Worm (Caenorhabditis elegans) whole organism, mixed stage, embryonic: ENCODE data around the gene C33B4.2.

ENCODE experiments used
- M03D4.4 ChIP-seq: sonication (generic microtip); optimal IDR thresholded peaks from 2 replicates; lab custom pipeline; 2017; ENCODE audit warnings: mild to moderate bottlenecking, missing genetic modification characterization, missing compliant biosample characterization
- bed-3 ChIP-seq: fragments of 200-800 bp; sonication (Bioruptor generic); optimal IDR thresholded peaks from 3 replicates; lab custom pipeline; 2018; ENCODE audit warnings: mild to moderate bottlenecking, missing genetic modification characterization, moderate library complexity, missing compliant biosample characterization
- blmp-1 ChIP-seq: fragments of 150-350 bp; optimal IDR thresholded peaks from 2 replicates; lab custom pipeline; 2014; ENCODE audit warnings: missing biosample characterization, missing genetic modification characterization
- ceh-39 ChIP-seq: fragments of 150-350 bp; optimal IDR thresholded peaks from 2 replicates; lab custom pipeline; 2014; ENCODE audit warnings: missing biosample characterization, missing genetic modification characterization
- ceh-43 ChIP-seq: fragments of 200-800 bp; sonication (Bioruptor generic); optimal IDR thresholded peaks from 2 replicates; lab custom pipeline; 2018; ENCODE audit warnings: mild to moderate bottlenecking, missing genetic modification characterization, moderate library complexity, missing compliant biosample characterization
- ceh-83 ChIP-seq: fragments of 200-800 bp; sonication (Bioruptor generic); optimal IDR thresholded peaks from 2 replicates; lab custom pipeline; 2018; ENCODE audit warnings: mild to moderate bottlenecking, missing genetic modification characterization, missing compliant biosample characterization
- ces-1 ChIP-seq: fragments of 150-350 bp; optimal IDR thresholded peaks from 2 replicates; lab custom pipeline; 2014; ENCODE audit warnings: missing biosample characterization, missing genetic modification reagents, missing genetic modification characterization
- drap-1 ChIP-seq: fragments of 200-800 bp; sonication (Bioruptor generic); optimal IDR thresholded peaks from 3 replicates; lab custom pipeline; 2018; ENCODE audit warnings: mild to moderate bottlenecking, missing genetic modification characterization, missing compliant biosample characterization
- elt-1 ChIP-seq: sonication (generic microtip); optimal IDR thresholded peaks from 2 replicates; lab custom pipeline; 2017; ENCODE audit warnings: missing genetic modification characterization, mild to moderate bottlenecking, missing compliant biosample characterization, antibody characterized with exemption, moderate library complexity, borderline replicate concordance; ENCODE audit not compliant: insufficient read depth
- elt-3 ChIP-seq: fragments of 150-350 bp; optimal IDR thresholded peaks from 2 replicates; lab custom pipeline; 2014; ENCODE audit warnings: missing biosample characterization, missing genetic modification characterization
- ham-2 ChIP-seq: fragments of 200-800 bp; sonication (Bioruptor generic); optimal IDR thresholded peaks from 2 replicates; lab custom pipeline; 2018; ENCODE audit warnings: mild to moderate bottlenecking, missing genetic modification characterization, missing compliant biosample characterization
- hlh-1 ChIP-seq: fragments of 150-350 bp; optimal IDR thresholded peaks from 2 replicates; lab custom pipeline; 2014; ENCODE audit warnings: missing biosample characterization, missing genetic modification reagents, missing genetic modification characterization
- lin-13 ChIP-seq: fragments of 150-350 bp; optimal IDR thresholded peaks from 2 replicates; lab custom pipeline; 2014; ENCODE audit warnings: missing biosample characterization, missing genetic modification characterization
- lin-32 ChIP-seq: fragments of 200-800 bp; sonication (Bioruptor generic); optimal IDR thresholded peaks from 2 replicates; lab custom pipeline; 2018; ENCODE audit warnings: mild to moderate bottlenecking, missing genetic modification characterization, missing compliant biosample characterization
- lsy-2 ChIP-seq: fragments of 150-350 bp; optimal IDR thresholded peaks from 2 replicates; lab custom pipeline; 2014; ENCODE audit warnings: missing biosample characterization, missing genetic modification characterization
- mab-5 ChIP-seq: fragments of 150-350 bp; optimal IDR thresholded peaks from 2 replicates; lab custom pipeline; 2014; ENCODE audit warnings: missing biosample characterization, missing genetic modification characterization
- mep-1 ChIP-seq: fragments of 150-350 bp; optimal IDR thresholded peaks from 2 replicates; lab custom pipeline; 2017; ENCODE audit warnings: missing biosample characterization, missing genetic modification reagents, missing genetic modification characterization, inconsistent platforms
- mls-2 ChIP-seq: sonication (generic microtip); optimal IDR thresholded peaks from 2 replicates; lab custom pipeline; 2016; ENCODE audit warnings: mild to moderate bottlenecking, missing genetic modification characterization, moderate library complexity, missing compliant biosample characterization
- nhr-12 ChIP-seq: fragments of 150-350 bp; optimal IDR thresholded peaks from 2 replicates; lab custom pipeline; 2014; ENCODE audit warnings: missing biosample characterization, missing genetic modification characterization
- nhr-2 ChIP-seq: fragments of 150-350 bp; optimal IDR thresholded peaks from 2 replicates; lab custom pipeline; 2014; ENCODE audit warnings: missing biosample characterization, missing genetic modification characterization
- nhr-237 ChIP-seq: fragments of 150-350 bp; optimal IDR thresholded peaks from 2 replicates; lab custom pipeline; 2014; ENCODE audit warnings: missing biosample characterization, missing genetic modification characterization
- nhr-28 ChIP-seq: fragments of 150-350 bp; optimal IDR thresholded peaks from 2 replicates; lab custom pipeline; 2014; ENCODE audit warnings: missing biosample characterization, missing genetic modification characterization
- nhr-76 ChIP-seq: sonication (generic microtip); optimal IDR thresholded peaks from 2 replicates; lab custom pipeline; 2017; ENCODE audit warnings: missing biosample characterization, missing genetic modification characterization
- pha-4 ChIP-seq: fragments of 150-350 bp; optimal IDR thresholded peaks from 2 replicates; lab custom pipeline; 2018; ENCODE audit warnings: missing biosample characterization, missing genetic modification reagents, missing genetic modification characterization
- sem-2 ChIP-seq: fragments of 200-800 bp; sonication (Bioruptor generic); optimal IDR thresholded peaks from 2 replicates; lab custom pipeline; 2018; ENCODE audit warnings: mild to moderate bottlenecking, missing genetic modification characterization, missing compliant biosample characterization
- snpc-4 ChIP-seq: fragments of 150-350 bp; optimal IDR thresholded peaks from 2 replicates; lab custom pipeline; 2014; ENCODE audit warnings: missing biosample characterization, missing genetic modification characterization
- sptf-1 ChIP-seq: sonication (generic microtip); optimal IDR thresholded peaks from 2 replicates; lab custom pipeline; 2017; ENCODE audit warnings: mild to moderate bottlenecking, missing genetic modification characterization, moderate library complexity, missing compliant biosample characterization
- tbx-8 ChIP-seq: fragments of 200-800 bp; sonication (Bioruptor generic); optimal IDR thresholded peaks from 2 replicates; lab custom pipeline; 2018; ENCODE audit warnings: mild to moderate bottlenecking, missing genetic modification characterization, moderate library complexity, missing compliant biosample characterization
- unc-120 ChIP-seq: sonication (generic microtip); optimal IDR thresholded peaks from 2 replicates; lab custom pipeline; 2017; ENCODE audit warnings: missing genetic modification characterization, missing compliant biosample characterization; ENCODE audit not compliant: poor library complexity, severe bottlenecking
- unc-39 ChIP-seq: fragments of 150-350 bp; optimal IDR thresholded peaks from 2 replicates; lab custom pipeline; 2014; ENCODE audit warnings: missing biosample characterization, missing genetic modification characterization
- unc-62 ChIP-seq: fragments of 150-350 bp; optimal IDR thresholded peaks from 2 replicates; lab custom pipeline; 2014; ENCODE audit warnings: missing biosample characterization, missing genetic modification reagents, missing genetic modification characterization
- zip-8 ChIP-seq: fragments of 150-350 bp; optimal IDR thresholded peaks from 2 replicates; lab custom pipeline; 2014; ENCODE audit warnings: missing biosample characterization, missing genetic modification characterization
- ztf-11 ChIP-seq: fragments of 150-350 bp; optimal IDR thresholded peaks from 2 replicates; lab custom pipeline; 2014; ENCODE audit warnings: missing biosample characterization, missing genetic modification characterization

The C33B4.2 gene

DNA sequence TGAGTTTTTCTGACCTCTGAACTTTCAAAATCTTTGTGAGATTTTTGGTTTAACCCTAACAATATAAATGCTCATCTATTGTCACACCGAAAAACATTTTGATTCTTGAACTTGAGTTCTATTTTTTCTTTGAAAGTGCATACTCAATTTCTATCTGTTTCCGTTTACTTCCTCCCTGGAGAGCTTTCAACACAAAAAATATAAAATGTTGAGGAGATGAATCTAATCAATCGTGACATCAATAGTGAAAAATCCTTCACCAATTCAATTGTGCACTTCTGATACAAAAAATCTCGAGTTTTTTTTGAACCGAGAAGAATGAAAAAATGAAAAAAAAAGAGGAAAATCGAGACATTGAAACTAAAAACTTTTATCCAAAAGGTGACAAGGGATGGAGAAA, 10.2 kb downstream of the C33B4.2 start:
- TF ChIP-seq ces-1 (GFP tag; lab: Kevin White, UChicago) (peak; percentile 5), drap-1 (GFP tag; lab: Kevin White, UChicago) (no peak), ceh-43 (GFP tag; lab: Kevin White, UChicago) (no peak)

DNA sequence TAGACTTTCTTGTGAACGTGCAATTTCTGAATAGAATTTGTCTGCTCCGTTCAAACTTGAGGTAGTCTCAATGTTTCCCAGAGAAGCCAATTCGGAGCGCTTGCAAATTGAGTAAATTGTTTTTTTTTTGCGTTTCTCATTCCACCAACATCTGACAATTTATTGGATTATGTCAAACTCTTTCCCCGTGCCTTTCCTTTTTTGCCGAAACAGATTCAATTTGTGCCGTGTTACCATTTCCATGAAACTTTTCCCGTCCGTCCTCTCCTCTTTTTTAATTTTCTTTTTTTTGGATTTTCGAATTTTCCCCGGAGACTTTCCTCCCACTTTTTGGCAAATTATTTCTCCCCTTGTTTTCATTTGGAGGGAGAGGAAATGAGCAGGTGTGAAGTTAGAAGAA, 18.5 kb downstream of the C33B4.2 start:
- TF ChIP-seq unc-62 (GFP tag; lab: Kevin White, UChicago) (no peak), ceh-39 (tag; lab: Kevin White, UChicago) (no peak)

DNA sequence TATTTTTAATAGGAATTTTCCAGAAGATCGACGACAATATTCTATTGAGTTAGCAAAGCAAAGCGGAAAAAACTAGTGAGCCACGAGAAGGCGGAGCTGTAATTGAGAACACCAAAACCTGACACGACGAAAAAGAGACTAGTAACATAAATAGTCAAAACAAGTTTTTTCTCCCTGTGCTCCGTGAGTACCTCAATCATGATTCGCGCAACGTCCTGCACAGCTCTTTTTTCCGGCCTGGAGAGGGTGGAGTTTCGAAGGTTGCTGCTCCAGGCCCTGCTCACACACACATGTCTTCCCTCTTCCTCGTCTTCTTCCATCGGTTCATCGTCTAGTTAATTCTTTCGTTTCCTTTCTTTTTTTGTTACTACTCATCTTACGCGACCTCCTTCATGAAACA, 20.3 kb downstream of the C33B4.2 start, which contains the start of gene clh-2:
Gene clh-2, plus strand, starts transcription at position 301 of the 400 bp plus-strand sequence.
- TF ChIP-seq blmp-1 = no peak
- no peak for TF ChIP-seq elt-3 (tag; lab: Kevin White, UChicago)
- TF ChIP-seq sem-2 = no peak
- no peak for TF ChIP-seq unc-62 (GFP tag; lab: Kevin White, UChicago)
- TF ChIP-seq snpc-4 (tag; lab: Kevin White, UChicago) = no peak
- TF ChIP-seq nhr-28 (tag; lab: Kevin White, UChicago) = no peak
- TF ChIP-seq ces-1 (GFP tag; lab: Kevin White, UChicago) = no peak
- TF ChIP-seq lin-13 (tag; lab: Kevin White, UChicago) = no peak

DNA sequence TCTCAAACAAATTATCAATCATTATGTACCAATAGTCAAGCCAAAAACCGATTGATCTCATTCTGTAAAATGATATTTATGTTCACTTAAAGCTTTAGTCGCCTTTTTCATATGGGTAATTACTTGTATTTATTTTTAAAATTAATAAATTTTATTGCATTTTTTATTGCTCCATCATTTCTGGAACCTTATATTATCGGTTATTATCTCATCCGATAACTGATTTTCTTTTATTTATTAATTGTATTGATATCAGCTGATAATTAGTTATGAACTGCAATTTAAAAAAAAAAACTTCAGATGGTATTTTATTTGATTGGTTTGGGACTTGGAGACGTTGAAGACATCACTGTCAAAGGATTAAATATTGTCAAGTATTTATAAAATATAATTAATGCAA, 22.1 kb downstream of the C33B4.2 start, which contains the start of gene dph-5:
Gene dph-5, plus strand, starts transcription at position 301 of the 400 bp plus-strand sequence.
- no peak for TF ChIP-seq lin-13 (tag; lab: Kevin White, UChicago)
- no peak for TF ChIP-seq nhr-12 (tag; lab: Kevin White, UChicago)
- TF ChIP-seq ceh-43 (GFP tag; lab: Kevin White, UChicago) = no peak
- no peak for TF ChIP-seq ces-1 (GFP tag; lab: Kevin White, UChicago)
- TF ChIP-seq nhr-28 (tag; lab: Kevin White, UChicago) = no peak
- TF ChIP-seq nhr-2 = no peak
- no peak for TF ChIP-seq elt-1 (tag; lab: Kevin White, UChicago)
- TF ChIP-seq unc-120 = no peak
- no peak for TF ChIP-seq nhr-237 (tag; lab: Kevin White, UChicago)
- no peak for TF ChIP-seq blmp-1
- TF ChIP-seq nhr-76 (tag; lab: Kevin White, UChicago) = no peak
- no peak for TF ChIP-seq zip-8 (tag; lab: Kevin White, UChicago)
- TF ChIP-seq elt-3 (tag; lab: Kevin White, UChicago) = no peak

DNA sequence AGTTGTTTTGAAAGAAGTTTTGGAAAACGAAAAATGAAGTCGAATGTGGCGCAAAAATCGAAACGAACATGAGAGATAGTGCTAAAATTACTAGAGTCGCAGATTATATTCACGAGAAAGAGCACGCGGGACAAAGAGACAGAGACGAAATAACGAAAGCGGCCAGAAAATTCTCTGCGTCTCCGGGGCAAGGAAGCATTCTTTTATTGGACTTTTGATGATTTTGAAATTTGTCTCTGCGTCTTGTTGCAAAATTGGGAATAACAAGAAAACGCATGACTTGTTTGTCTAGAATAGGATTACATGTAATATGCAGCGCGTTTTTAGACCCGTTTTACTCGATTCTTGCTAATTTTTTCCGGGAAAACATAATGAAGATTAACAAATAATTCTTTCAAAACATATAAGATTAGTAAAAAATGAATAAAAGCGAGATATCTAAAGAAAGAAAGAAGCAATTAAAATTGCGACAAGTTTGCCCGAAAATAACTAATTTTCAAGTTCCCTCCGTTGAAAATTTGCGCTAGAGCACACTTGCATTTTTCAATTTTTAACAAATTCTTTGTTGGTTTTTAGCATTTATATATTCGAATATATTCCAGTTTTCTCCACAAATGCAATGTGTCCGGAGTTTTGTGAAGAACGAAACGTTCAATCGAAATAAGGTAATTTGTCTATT, 23.9 kb downstream of the C33B4.2 start, which contains the start of the genes B0491.6 and pigm-1:
Gene B0491.6, minus strand, starts transcription at position 466 of the 679 bp plus-strand sequence.
Gene pigm-1, plus strand, starts transcription at position 568 of the 679 bp plus-strand sequence.
- TF ChIP-seq ces-1 (GFP tag; lab: Kevin White, UChicago) (peak; percentile 91), pha-4 (tag; lab: Kevin White, UChicago) (peak; percentile 44), snpc-4 (tag; lab: Kevin White, UChicago) (no peak), ham-2 (GFP tag; lab: Kevin White, UChicago) (peak; percentile 62), unc-62 (GFP tag; lab: Kevin White, UChicago) (no peak), unc-120 (peak; percentile 68), mls-2 (tag; lab: Kevin White, UChicago) (peak; percentile 17), nhr-237 (tag; lab: Kevin White, UChicago) (peak; percentile 77), mep-1 (tag; lab: Kevin White, UChicago) (peak; percentile 1)

DNA sequence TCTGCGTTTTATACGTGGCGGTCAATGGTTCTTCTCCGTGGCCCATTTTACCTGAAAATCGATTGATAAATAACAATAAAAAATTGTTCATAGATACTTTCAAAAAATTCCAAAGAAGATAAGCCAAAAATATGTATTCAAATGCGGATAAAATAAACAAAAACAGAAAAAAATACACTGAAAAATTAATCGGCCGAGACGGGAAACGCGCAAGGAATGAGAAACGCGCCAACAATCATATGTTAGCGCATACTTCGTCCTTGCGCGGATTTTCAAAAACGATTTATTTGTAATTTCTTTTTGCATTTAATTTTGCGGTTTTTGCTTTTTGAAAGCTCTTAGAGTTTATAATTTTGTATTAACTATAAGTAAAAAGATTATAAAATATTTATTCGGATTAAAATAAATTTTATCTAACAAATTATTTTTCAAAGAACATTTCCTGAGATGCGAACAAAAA, 26.3 kb downstream of the C33B4.2 start, which contains the start of gene nduf-11:
Gene nduf-11, minus strand, starts transcription at position 51 of the 460 bp plus-strand sequence.
- TF ChIP-seq ces-1 (GFP tag; lab: Kevin White, UChicago) (peak; percentile 63), blmp-1 (no peak), M03D4.4 (tag; lab: Kevin White, UChicago) (peak; percentile 77), mls-2 (tag; lab: Kevin White, UChicago) (peak; percentile 36), mep-1 (tag; lab: Kevin White, UChicago) (peak; percentile 86), mab-5 (tag; lab: Kevin White, UChicago) (no peak), ham-2 (GFP tag; lab: Kevin White, UChicago) (no peak), unc-120 (peak; percentile 15), ztf-11 (tag; lab: Kevin White, UChicago) (no peak), unc-62 (GFP tag; lab: Kevin White, UChicago) (peak; percentile 3), lsy-2 (tag; lab: Kevin White, UChicago) (peak; percentile 86), ceh-39 (tag; lab: Kevin White, UChicago) (no peak), elt-1 (tag; lab: Kevin White, UChicago) (no peak), tbx-8 (GFP tag; lab: Kevin White, UChicago) (no peak), hlh-1 (peak; percentile 42), nhr-76 (tag; lab: Kevin White, UChicago) (no peak), unc-39 (tag; lab: Kevin White, UChicago) (no peak), nhr-2 (no peak), ceh-83 (GFP tag; lab: Kevin White, UChicago) (no peak), sem-2 (no peak), drap-1 (GFP tag; lab: Kevin White, UChicago) (no peak), nhr-28 (tag; lab: Kevin White, UChicago) (no peak), ceh-43 (GFP tag; lab: Kevin White, UChicago) (peak; percentile 70), lin-32 (GFP tag; lab: Kevin White, UChicago) (no peak), pha-4 (tag; lab: Kevin White, UChicago) (peak; percentile 64), zip-8 (tag; lab: Kevin White, UChicago) (no peak), snpc-4 (tag; lab: Kevin White, UChicago) (no peak), bed-3 (GFP tag; lab: Kevin White, UChicago) (peak; percentile 10), lin-13 (tag; lab: Kevin White, UChicago) (peak; percentile 62), elt-3 (tag; lab: Kevin White, UChicago) (no peak), sptf-1 (peak; percentile 78), nhr-12 (tag; lab: Kevin White, UChicago) (no peak)
